Worm (Caenorhabditis elegans) whole organism, midembryonic: Measurements from ENCODE around the gene chw-1.

Experiments
- cog-1 ChIP-seq: sonication (generic microtip); optimal IDR thresholded peaks from 2 replicates; lab custom pipeline; 2016; ENCODE audit warnings: missing genetic modification characterization, missing compliant biosample characterization
- flt-1 ChIP-seq: fragments of 200-800 bp; sonication (Bioruptor generic); IDR thresholded peaks from 2 replicates; pipeline ENCODE4 v1.3.6; 2022; ENCODE audit warnings: missing genetic modification characterization, missing compliant biosample characterization
- klf-2 ChIP-seq: fragments of 200-800 bp; sonication (Bioruptor generic); conservative IDR thresholded peaks from 2 replicates; pipeline ENCODE4 v1.3.6; 2022; ENCODE audit warnings: missing genetic modification reagents, missing genetic modification characterization, missing compliant biosample characterization
- med-1 ChIP-seq: sonication (generic microtip); optimal IDR thresholded peaks from 2 replicates; lab custom pipeline; 2017; ENCODE audit warnings: missing genetic modification characterization, mild to moderate bottlenecking, missing compliant biosample characterization, antibody characterized with exemption, missing genetic modification reagents; ENCODE audit not compliant: insufficient read depth
- ref-1 ChIP-seq: fragments of 200-800 bp; sonication (Bioruptor generic); conservative IDR thresholded peaks from 2 replicates; pipeline ENCODE4 v1.3.6; 2022; ENCODE audit warnings: missing genetic modification reagents, missing genetic modification characterization, missing compliant biosample characterization

DNA sequence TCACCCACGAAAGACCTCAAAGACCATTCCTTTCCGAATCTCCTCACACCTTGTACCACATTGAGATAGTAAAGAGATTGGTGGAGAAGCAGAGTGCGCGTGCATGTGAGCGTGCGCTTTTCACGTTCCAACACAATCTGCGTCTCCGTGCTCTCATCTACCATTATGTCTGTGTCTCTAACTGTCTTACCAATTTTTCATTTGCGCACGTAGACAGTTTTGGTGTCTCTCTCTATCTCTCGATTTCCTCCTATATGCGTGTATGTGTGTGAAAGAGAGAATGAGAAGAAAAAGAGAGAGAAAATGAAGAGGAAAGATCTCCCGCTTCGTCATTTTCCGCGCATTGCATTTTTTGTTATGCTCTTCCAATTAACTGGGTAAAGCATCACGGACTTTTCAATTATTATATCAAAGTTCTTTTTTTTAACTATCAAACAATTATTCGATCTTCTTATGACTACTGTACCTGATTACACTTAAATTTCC, 4.6 kb downstream of the chw-1 start:
- TF ChIP-seq flt-1 (GFP tag; lab: Robert Waterston, UW) (peak; percentile 72), med-1 (GFP tag; lab: Kevin White, UChicago) (no peak), ref-1 (GFP tag; lab: Robert Waterston, UW) (no peak), klf-2 (GFP tag; lab: Robert Waterston, UW) (no peak), cog-1 (tag; lab: Kevin White, UChicago) (peak; percentile 93)
